Worm (Caenorhabditis elegans) whole organism, L3 larva: ENCODE data around the gene F33A8.7.

Experiments
- R02D3.7 ChIP-seq: fragments of 150-350 bp; optimal IDR thresholded peaks from 2 replicates; lab custom pipeline; 2014; ENCODE audit warnings: missing biosample characterization, missing genetic modification characterization
- ZK546.5 ChIP-seq: sonication (generic microtip); optimal IDR thresholded peaks from 2 replicates; lab custom pipeline; 2017; ENCODE audit warnings: missing biosample characterization, missing genetic modification characterization
- aly-2 ChIP-seq: fragments of 150-350 bp; optimal IDR thresholded peaks from 2 replicates; lab custom pipeline; 2014; ENCODE audit warnings: missing biosample characterization, missing genetic modification characterization
- ama-1 ChIP-seq: fragments of 150-350 bp; optimal IDR thresholded peaks from 2 replicates; lab custom pipeline; 2018
- ceh-16 ChIP-seq: sonication (generic microtip); optimal IDR thresholded peaks from 2 replicates; lab custom pipeline; 2017; ENCODE audit warnings: missing biosample characterization, missing genetic modification characterization
- ceh-28 ChIP-seq: fragments of 150-350 bp; optimal IDR thresholded peaks from 2 replicates; lab custom pipeline; 2014; ENCODE audit warnings: missing biosample characterization, missing genetic modification reagents, missing genetic modification characterization
- ceh-82 ChIP-seq: fragments of 150-350 bp; optimal IDR thresholded peaks from 2 replicates; lab custom pipeline; 2014; ENCODE audit warnings: missing biosample characterization, missing genetic modification characterization
- ceh-9 ChIP-seq: sonication (generic microtip); optimal IDR thresholded peaks from 2 replicates; lab custom pipeline; 2018; ENCODE audit warnings: missing biosample characterization, missing genetic modification characterization
- egl-27 ChIP-seq: sonication (generic microtip); optimal IDR thresholded peaks from 4 replicates; lab custom pipeline; 2017; ENCODE audit warnings: missing biosample characterization, missing genetic modification reagents, missing genetic modification characterization
- elt-1 ChIP-seq: fragments of 150-350 bp; optimal IDR thresholded peaks from 2 replicates; lab custom pipeline; 2014; ENCODE audit warnings: missing biosample characterization, missing genetic modification characterization
- elt-2 ChIP-seq: sonication (generic microtip); optimal IDR thresholded peaks from 2 replicates; lab custom pipeline; 2016; ENCODE audit warnings: missing genetic modification reagents, mild to moderate bottlenecking, missing genetic modification characterization, missing compliant biosample characterization
- elt-3 ChIP-seq, 3 experiments: fragments of 150-350 bp in 1 of 3; sonication (generic microtip) in 2 of 3; optimal IDR thresholded peaks; 2 replicates in 2 of 3; 4 replicates in 1 of 3; lab custom pipeline; 2014 to 2017; ENCODE audit warnings: missing biosample characterization in 3 of 3, missing genetic modification characterization in 3 of 3
- eor-1 ChIP-seq, 2 experiments: fragments of 150-350 bp; optimal IDR thresholded peaks; 2 replicates each; lab custom pipeline; 2014 to 2018; ENCODE audit warnings: missing biosample characterization in 2 of 2, missing genetic modification characterization in 2 of 2
- fkh-10 ChIP-seq: sonication (generic microtip); optimal IDR thresholded peaks from 2 replicates; lab custom pipeline; 2017; ENCODE audit warnings: missing biosample characterization, missing genetic modification reagents, missing genetic modification characterization
- fkh-2 ChIP-seq: fragments of 150-350 bp; optimal IDR thresholded peaks from 2 replicates; lab custom pipeline; 2014; ENCODE audit warnings: missing biosample characterization, missing genetic modification reagents, missing genetic modification characterization
- hmg-11 ChIP-seq: sonication (generic microtip); optimal IDR thresholded peaks from 2 replicates; lab custom pipeline; 2016; ENCODE audit warnings: missing genetic modification characterization, missing compliant biosample characterization
- lin-39 ChIP-seq: fragments of 150-350 bp; optimal IDR thresholded peaks from 2 replicates; lab custom pipeline; 2018; ENCODE audit warnings: missing biosample characterization, missing genetic modification reagents, missing genetic modification characterization
- lsy-12 ChIP-seq: sonication (generic microtip); optimal IDR thresholded peaks from 2 replicates; lab custom pipeline; 2016; ENCODE audit warnings: mild to moderate bottlenecking, missing genetic modification characterization, missing compliant biosample characterization
- mdl-1 ChIP-seq: fragments of 150-350 bp; optimal IDR thresholded peaks from 2 replicates; lab custom pipeline; 2014; ENCODE audit warnings: missing biosample characterization, missing genetic modification characterization
- mml-1 ChIP-seq: fragments of 150-350 bp; sonication (generic microtip); optimal IDR thresholded peaks from 3 replicates; lab custom pipeline; 2014; ENCODE audit warnings: missing biosample characterization, missing genetic modification characterization
- nfya-1 ChIP-seq: sonication (generic microtip); optimal IDR thresholded peaks from 2 replicates; lab custom pipeline; 2017; ENCODE audit warnings: missing genetic modification characterization, mild to moderate bottlenecking, missing compliant biosample characterization, antibody characterized with exemption, moderate library complexity; ENCODE audit not compliant: insufficient read depth
- nhr-12 ChIP-seq: fragments of 150-350 bp; optimal IDR thresholded peaks from 2 replicates; lab custom pipeline; 2014; ENCODE audit warnings: missing biosample characterization, missing genetic modification characterization
- nhr-23 ChIP-seq: fragments of 150-350 bp; optimal IDR thresholded peaks from 2 replicates; lab custom pipeline; 2014; ENCODE audit warnings: missing biosample characterization, missing genetic modification reagents, missing genetic modification characterization
- nhr-237 ChIP-seq: fragments of 150-350 bp; optimal IDR thresholded peaks from 2 replicates; lab custom pipeline; 2014; ENCODE audit warnings: missing biosample characterization, missing genetic modification characterization
- nhr-25 ChIP-seq: sonication (generic microtip); optimal IDR thresholded peaks from 2 replicates; lab custom pipeline; 2017; ENCODE audit warnings: missing biosample characterization, missing genetic modification characterization
- nhr-67 ChIP-seq: fragments of 150-350 bp; optimal IDR thresholded peaks from 2 replicates; lab custom pipeline; 2014; ENCODE audit warnings: missing biosample characterization, missing genetic modification characterization
- skn-1 ChIP-seq: fragments of 150-350 bp; optimal IDR thresholded peaks from 2 replicates; lab custom pipeline; 2014; ENCODE audit warnings: missing biosample characterization, missing genetic modification characterization
- tbx-2 ChIP-seq: sonication (generic microtip); optimal IDR thresholded peaks from 2 replicates; lab custom pipeline; 2016; ENCODE audit warnings: mild to moderate bottlenecking, missing genetic modification characterization, missing compliant biosample characterization
- unc-39 ChIP-seq: sonication (generic microtip); optimal IDR thresholded peaks from 4 replicates; lab custom pipeline; 2017; ENCODE audit warnings: missing biosample characterization, missing genetic modification characterization
- unc-62 ChIP-seq: fragments of 150-350 bp; sonication (generic microtip); optimal IDR thresholded peaks from 4 replicates; lab custom pipeline; 2014; ENCODE audit warnings: missing biosample characterization, missing genetic modification reagents, missing genetic modification characterization
- ztf-11 ChIP-seq: fragments of 150-350 bp; optimal IDR thresholded peaks from 2 replicates; lab custom pipeline; 2014; ENCODE audit warnings: missing biosample characterization, missing genetic modification characterization

The F33A8.7 gene

DNA sequence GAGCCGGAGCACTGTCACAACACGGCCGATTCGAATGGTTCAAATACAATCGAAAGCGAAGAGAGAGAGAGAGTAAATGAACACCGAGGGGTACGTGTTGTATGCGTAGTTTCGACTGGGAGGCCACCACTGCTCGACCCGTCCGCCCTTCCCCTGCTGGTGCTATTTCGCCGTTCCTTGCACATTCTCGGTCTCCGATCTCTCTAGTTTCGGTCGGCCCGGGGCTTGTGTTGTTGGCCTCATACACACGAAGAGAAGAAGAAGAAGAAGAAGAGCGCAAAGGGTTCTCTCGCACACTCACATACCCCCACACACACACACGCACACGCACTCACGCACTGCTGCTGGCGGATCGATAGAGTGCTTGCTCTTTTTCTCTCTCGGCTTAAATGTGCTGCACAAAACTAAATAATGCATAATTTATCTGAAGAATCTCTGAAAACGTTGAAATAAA lies 17.4 kb upstream of the F33A8.7 start (continued):
- TF ChIP-seq hmg-11 = peak; percentile 94
- TF ChIP-seq elt-3 (tag; optimal IDR thresholded peaks at IDR 0.05; lab: Kevin White, UChicago) = no peak
- TF ChIP-seq aly-2 (tag; lab: Kevin White, UChicago) = no peak
- TF ChIP-seq nfya-1 (tag; lab: Kevin White, UChicago) = peak; percentile 86
- no peak for TF ChIP-seq fkh-2 (tag; lab: Kevin White, UChicago)
- peak; percentile 52 for TF ChIP-seq egl-27 (tag; lab: Kevin White, UChicago)
- no peak for TF ChIP-seq nhr-12 (tag; lab: Kevin White, UChicago)
- TF ChIP-seq nhr-25 (tag; lab: Kevin White, UChicago) = peak; percentile 24
- TF ChIP-seq, all 47 proteins: peak for 20

DNA sequence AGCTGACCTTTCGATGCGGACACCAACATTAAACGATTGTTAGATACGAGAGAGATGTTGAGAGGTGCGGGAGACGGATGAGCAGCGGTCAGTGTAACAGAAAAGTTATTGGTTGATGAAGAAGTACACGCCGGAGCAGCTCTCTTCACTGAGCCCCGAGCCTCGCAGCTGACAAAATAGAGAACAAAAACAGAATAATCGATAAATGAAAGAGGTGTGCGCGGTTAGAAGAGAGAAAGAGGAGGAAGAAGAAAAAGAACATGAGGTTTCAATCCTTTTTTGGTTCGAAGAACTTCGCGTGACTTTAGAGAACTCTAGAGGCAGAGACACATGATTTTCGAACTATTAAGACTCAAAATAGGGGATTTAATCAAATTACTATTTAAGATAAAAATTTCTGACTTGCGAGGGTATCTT lies 16.4 kb upstream of the F33A8.7 start:
- TF ChIP-seq lin-39 (tag; lab: Kevin White, UChicago) (peak; percentile 12), mdl-1 (tag; lab: Kevin White, UChicago) (no peak), nhr-237 (tag; lab: Kevin White, UChicago) (no peak), ama-1 (no peak), ceh-16 (no peak), ceh-28 (tag; lab: Kevin White, UChicago) (peak; percentile 49), eor-1 (tag; optimal IDR thresholded peaks at IDR 0.05; lab: Kevin White, UChicago) (no peak), nfya-1 (tag; lab: Kevin White, UChicago) (peak; percentile 47), fkh-10 (no peak)

DNA sequence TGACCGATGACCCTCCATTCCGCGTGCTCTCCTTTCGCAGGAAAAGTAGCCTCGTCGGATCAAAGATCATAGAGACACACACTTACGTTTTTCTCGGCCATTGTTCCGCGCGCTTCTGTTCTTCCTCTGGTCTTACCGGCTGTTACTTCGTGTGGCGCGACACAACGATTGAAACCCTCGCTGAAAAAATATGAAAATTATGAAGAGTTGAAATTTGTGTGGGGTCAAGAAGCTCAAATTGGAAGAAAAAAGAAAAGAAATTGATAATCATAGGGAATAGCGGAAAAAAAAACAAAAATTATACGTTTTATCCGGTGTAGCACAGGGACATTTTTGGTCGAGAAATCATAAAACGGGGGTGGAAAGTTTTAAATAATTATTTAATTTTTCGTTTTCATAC lies 15.6 kb upstream of the F33A8.7 start, which contains the start of gene cey-1:
Gene cey-1, minus strand, starts transcription at position 180 of the 400 bp plus-strand sequence.
- TF ChIP-seq tbx-2 (tag; lab: Kevin White, UChicago) = no peak
- TF ChIP-seq aly-2 (tag; lab: Kevin White, UChicago) = no peak
- TF ChIP-seq unc-39 (tag; lab: Kevin White, UChicago) = no peak
- no peak for TF ChIP-seq ztf-11 (tag; lab: Kevin White, UChicago)
- no peak for TF ChIP-seq hmg-11
- no peak for TF ChIP-seq mml-1 (tag; lab: Kevin White, UChicago)
- no peak for TF ChIP-seq lsy-12 (tag; lab: Kevin White, UChicago)
- no peak for TF ChIP-seq mdl-1 (tag; lab: Kevin White, UChicago)
- TF ChIP-seq R02D3.7 (tag; lab: Kevin White, UChicago) = no peak
- no peak for TF ChIP-seq fkh-2 (tag; lab: Kevin White, UChicago)
- TF ChIP-seq nfya-1 (tag; lab: Kevin White, UChicago) = no peak
- no peak for TF ChIP-seq lin-39 (tag; lab: Kevin White, UChicago)
- no peak for TF ChIP-seq skn-1 (tag; lab: Kevin White, UChicago)
- TF ChIP-seq unc-62 (GFP tag; lab: Kevin White, UChicago) = no peak
- no peak for TF ChIP-seq eor-1 (tag; optimal IDR thresholded peaks at IDR 0.05; lab: Kevin White, UChicago)
- no peak for TF ChIP-seq ama-1
- TF ChIP-seq nhr-23 (tag; lab: Kevin White, UChicago) = no peak
- no peak for TF ChIP-seq fkh-10
- no peak for TF ChIP-seq ceh-28 (tag; lab: Kevin White, UChicago)
- no peak for TF ChIP-seq ZK546.5 (tag; lab: Kevin White, UChicago)

DNA sequence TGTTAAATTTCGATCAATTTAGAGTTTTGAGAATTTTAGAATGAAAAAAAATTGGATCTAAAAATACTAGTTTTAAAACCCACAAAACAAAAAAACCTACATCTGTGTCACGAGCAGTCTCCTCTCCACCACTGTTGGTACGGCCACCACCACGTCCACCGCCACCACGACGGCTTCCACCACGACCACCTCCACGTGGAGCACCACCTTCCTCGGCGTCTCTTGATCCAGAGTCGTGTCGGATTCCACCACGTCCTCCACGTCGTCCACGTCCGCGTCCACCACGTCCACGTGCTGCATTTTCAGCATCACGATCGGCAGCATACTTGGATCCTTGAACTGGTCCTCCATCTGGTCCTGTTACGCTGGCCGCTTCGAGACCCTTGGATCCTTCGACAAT lies 14.7 kb upstream of the F33A8.7 start:
- TF ChIP-seq elt-2 (no peak), fkh-10 (no peak), ZK546.5 (tag; lab: Kevin White, UChicago) (no peak), lsy-12 (tag; lab: Kevin White, UChicago) (no peak), nhr-25 (tag; lab: Kevin White, UChicago) (no peak), mml-1 (tag; lab: Kevin White, UChicago) (no peak), elt-3 (tag; optimal IDR thresholded peaks at IDR 0.05; lab: Kevin White, UChicago) (no peak), elt-1 (no peak)

DNA sequence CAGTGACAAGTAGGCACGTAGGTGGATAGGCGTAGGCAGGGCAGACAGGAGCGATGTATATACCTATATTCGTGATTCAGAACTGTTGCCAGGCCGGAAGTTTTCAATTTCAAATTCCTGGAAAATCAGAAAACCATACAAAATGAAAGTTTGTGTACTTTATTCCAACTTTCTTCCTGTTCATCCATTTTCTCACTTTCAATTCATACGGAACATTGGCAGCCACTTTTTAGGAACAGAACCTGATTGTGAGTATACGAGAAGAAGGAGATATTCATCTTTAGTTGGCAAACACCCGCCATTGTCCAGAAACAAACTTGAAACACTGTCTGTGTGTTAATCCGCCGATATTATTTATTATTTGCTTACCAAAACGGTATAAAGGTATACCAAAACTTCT lies 10.3 kb upstream of the F33A8.7 start, which contains the start of gene srlf-15:
Gene srlf-15, plus strand, starts transcription at position 301 of the 400 bp plus-strand sequence.
- no peak for TF ChIP-seq ceh-9 (tag; lab: Kevin White, UChicago)
- TF ChIP-seq ceh-82 (tag; lab: Kevin White, UChicago) = no peak
- TF ChIP-seq nhr-67 (tag; lab: Kevin White, UChicago) = no peak
- no peak for TF ChIP-seq nhr-25 (tag; lab: Kevin White, UChicago)
- no peak for TF ChIP-seq unc-62 (GFP tag; lab: Kevin White, UChicago)
- TF ChIP-seq eor-1 (tag; optimal IDR thresholded peaks at IDR 0.05; lab: Kevin White, UChicago) = no peak
- no peak for TF ChIP-seq lsy-12 (tag; lab: Kevin White, UChicago)
